Fruit fly (Drosophila melanogaster): Measurements from ENCODE around the gene Hsc70-1.

Hsc70-1 gene

DNA sequence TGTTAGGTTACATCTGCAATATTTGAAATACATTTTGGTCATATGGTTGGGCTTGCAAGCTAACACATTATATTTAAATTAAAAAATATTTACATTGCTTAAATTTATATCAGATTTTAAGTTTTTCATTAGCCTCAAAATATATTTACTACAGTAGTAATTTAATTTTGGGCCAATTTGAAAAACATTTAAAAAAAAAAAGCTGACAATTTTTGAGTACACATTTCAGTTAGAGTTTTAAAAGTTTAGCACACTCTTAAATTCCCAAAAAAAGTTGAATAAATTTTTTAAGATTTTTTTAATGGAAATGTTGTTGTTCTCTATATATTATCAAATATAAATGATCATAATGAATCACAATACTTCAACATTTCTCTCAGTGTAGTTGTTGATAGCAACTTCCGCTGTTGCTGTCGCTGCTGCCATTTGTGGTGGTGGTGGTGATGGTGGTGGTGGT is 16.6 kb upstream of the Hsc70-1 start (continued):
- TF ChIP-seq Ravus (GFP tag; IDR thresholded peaks at IDR 0.05) (no peak), Abd-B (GFP tag; optimal IDR thresholded peaks at IDR 0.05) (peak; percentile 65), Hr51 (GFP tag; optimal IDR thresholded peaks at IDR 0.05) (peak in 1 of 2 experiments; percentile 86), CG17568 (GFP tag; optimal IDR thresholded peaks at IDR 0.05) (no peak), Ets65A (GFP tag) (peak; percentile 44), eyg (GFP tag; optimal IDR thresholded peaks at IDR 0.05) (no peak), CG14014 (GFP tag; IDR thresholded peaks at IDR 0.05) (no peak), HLH4C (GFP tag; IDR thresholded peaks at IDR 0.05; ENCODE audit: partially characterized antibody) (no peak), CG5180 (GFP tag; optimal IDR thresholded peaks at IDR 0.05) (peak; percentile 53), CG11093 (GFP tag; IDR thresholded peaks at IDR 0.05) (no peak), crc (GFP tag; optimal IDR thresholded peaks at IDR 0.05) (no peak), CG2116 (GFP tag; optimal IDR thresholded peaks at IDR 0.05) (peak; percentile 37), sens-2 (GFP tag; IDR thresholded peaks at IDR 0.05) (no peak), insv (GFP tag; optimal IDR thresholded peaks at IDR 0.05) (no peak), unpg (GFP tag; optimal IDR thresholded peaks at IDR 0.05) (peak; percentile 70), CG8089 (GFP tag; optimal IDR thresholded peaks at IDR 0.05) (no peak), ERR (GFP tag; optimal IDR thresholded peaks at IDR 0.05) (no peak), ap (GFP tag; IDR thresholded peaks at IDR 0.05) (peak; percentile 28; the same call in 1 of the 2 replicates), Xbp1 (GFP tag; optimal IDR thresholded peaks at IDR 0.05) (peak; percentile 67), Pdp1 (GFP tag; optimal IDR thresholded peaks at IDR 0.05) (peak; percentile 25 to 44), CG6654 (GFP tag; optimal IDR thresholded peaks at IDR 0.05) (peak; percentile 47), CG7372 (GFP tag; IDR thresholded peaks at IDR 0.05) (no peak), NfI (GFP tag; optimal IDR thresholded peaks at IDR 0.05) (peak; percentile 24), NK7.1 (GFP tag; optimal IDR thresholded peaks at IDR 0.05) (no peak), CG30020 (tag; optimal IDR thresholded peaks at IDR 0.05) (peak; percentile 12), H15 (GFP tag; IDR thresholded peaks at IDR 0.05) (no peak), wdn (GFP tag; IDR thresholded peaks at IDR 0.05) (0 out of 2 replicates have a peak, but pooled peaks have one; percentile 7), CG8359 (GFP tag; optimal IDR thresholded peaks at IDR 0.05; ENCODE audit: borderline replicate concordance) (peak; percentile 39), grau (tag; optimal IDR thresholded peaks at IDR 0.05) (peak; percentile 66), Eip74EF (GFP tag; optimal IDR thresholded peaks at IDR 0.05) (peak in 1 of 2 experiments; percentile 70), CG3847 (GFP tag; IDR thresholded peaks at IDR 0.05) (0 out of 2 replicates have a peak, but pooled peaks have one; percentile 37), CG16863 (GFP tag; optimal IDR thresholded peaks at IDR 0.05) (peak; percentile 4), otp (GFP tag; IDR thresholded peaks at IDR 0.05) (no peak), CG3407 (GFP tag; optimal IDR thresholded peaks at IDR 0.05) (peak; percentile 65), CG7963 (GFP tag; IDR thresholded peaks at IDR 0.05; ENCODE audit: partially characterized antibody) (no peak), Asciz (GFP tag; optimal IDR thresholded peaks at IDR 0.05) (peak; percentile 80), ase (GFP tag; IDR thresholded peaks at IDR 0.05) (no peak), Kr (GFP tag; optimal IDR thresholded peaks at IDR 0.05) (no peak), Hr39 (optimal IDR thresholded peaks at IDR 0.05) (no peak), caup (GFP tag; optimal IDR thresholded peaks at IDR 0.05; ENCODE audit: severe bottlenecking) (peak; percentile 1), Sox102F (GFP tag; optimal IDR thresholded peaks at IDR 0.05) (peak; percentile 90), D (optimal IDR thresholded peaks at IDR 0.05) (no peak), D (GFP tag; optimal IDR thresholded peaks at IDR 0.05) (peak; percentile 87), fd3F (GFP tag; optimal IDR thresholded peaks at IDR 0.05) (peak; percentile 15), CG14441 (GFP tag; IDR thresholded peaks at IDR 0.05) (no peak), ro (GFP tag; IDR thresholded peaks at IDR 0.05) (no peak; the same call in 1 of the 2 replicates), dmrt99B (tag; optimal IDR thresholded peaks at IDR 0.05) (peak; percentile 84), crol (GFP tag; IDR thresholded peaks at IDR 0.05) (no peak), Hey (tag; optimal IDR thresholded peaks at IDR 0.05) (no peak), hb (GFP tag; IDR thresholded peaks at IDR 0.05; ENCODE audit: partially characterized antibody) (no peak)

Measured in whole organism, embryonic.